Worm (Caenorhabditis elegans) whole organism, L1 larva: ENCODE results near the gene snf-3.

Source experiments
- ama-1 ChIP-seq: fragments of 150-350 bp; optimal IDR thresholded peaks from 2 replicates; lab custom pipeline; 2014
- egl-13 ChIP-seq: sonication (generic microtip); optimal IDR thresholded peaks from 2 replicates; lab custom pipeline; 2016; ENCODE audit warnings: missing genotype, missing genetic modification reagents, missing genetic modification characterization, missing compliant biosample characterization
- lsy-2 ChIP-seq, 2 experiments: fragments of 150-350 bp; optimal IDR thresholded peaks; 2 replicates each; lab custom pipeline; 2014; ENCODE audit warnings: missing biosample characterization in 2 of 2, missing genetic modification characterization in 2 of 2
- swsn-7 ChIP-seq: sonication (generic microtip); optimal IDR thresholded peaks from 2 replicates; lab custom pipeline; 2016; ENCODE audit warnings: missing genetic modification characterization, missing compliant biosample characterization

DNA sequence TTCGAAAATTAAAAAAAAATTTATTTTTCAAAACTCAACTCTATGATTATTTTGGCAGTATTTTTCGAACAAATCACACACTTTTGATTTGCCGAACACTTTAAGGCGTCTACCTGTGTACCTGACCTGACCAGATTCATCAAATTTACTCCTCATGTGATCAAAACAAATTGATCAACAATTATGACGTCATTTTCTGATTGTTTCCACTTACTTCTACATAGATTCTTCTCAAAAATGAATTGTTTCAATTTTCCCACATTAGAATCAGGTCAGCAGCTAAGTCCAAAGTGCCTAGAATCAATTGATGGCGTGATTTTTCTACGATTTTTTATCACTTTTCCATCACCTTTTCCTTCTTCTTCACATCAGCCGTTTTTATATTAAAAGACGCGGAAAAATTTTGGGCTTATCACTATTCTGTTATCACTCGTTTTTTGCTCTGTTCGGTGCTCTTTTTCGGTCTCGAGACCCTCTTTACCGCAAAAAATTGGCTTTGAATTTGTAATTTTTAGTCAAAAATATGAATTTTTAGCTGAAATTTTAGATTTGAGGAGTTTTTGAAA is 51.5 kb downstream of the snf-3 start:
- TF ChIP-seq egl-13 (tag; lab: Kevin White, UChicago) (no peak), ama-1 (no peak), lsy-2 (tag; optimal IDR thresholded peaks at IDR 0.05; lab: Kevin White, UChicago) (no peak), swsn-7 (tag; lab: Kevin White, UChicago) (no peak)
